Fruit fly (Drosophila melanogaster) whole organism, prepupa: ENCODE results near the gene acj6.

Experiments used
- Blimp-1 ChIP-seq: fragments of 200-800 bp; sonication (Bioruptor generic); optimal IDR thresholded peaks from 3 replicates; lab custom pipeline; 2017; ENCODE audit warnings: missing biosample characterization, missing genetic modification characterization, mild to moderate bottlenecking, moderate library complexity, missing genetic modification reagents
- CG10631 ChIP-seq: fragments of 200-800 bp; sonication (Bioruptor generic); optimal IDR thresholded peaks from 2 replicates; lab custom pipeline; 2016; ENCODE audit warnings: missing biosample characterization, missing genetic modification characterization
- CG34406 ChIP-seq: fragments of 200-800 bp; sonication (Bioruptor generic); optimal IDR thresholded peaks from 3 replicates; lab custom pipeline; 2016; ENCODE audit warnings: missing biosample characterization, missing genetic modification characterization
- CG4318 ChIP-seq: fragments of 200-800 bp; sonication (Bioruptor generic); optimal IDR thresholded peaks from 3 replicates; lab custom pipeline; 2017; ENCODE audit warnings: missing biosample characterization, mild to moderate bottlenecking, missing genetic modification characterization
- CG6276 ChIP-seq: fragments of 200-800 bp; sonication (Bioruptor generic); optimal IDR thresholded peaks from 2 replicates; lab custom pipeline; 2017; ENCODE audit warnings: missing biosample characterization, mild to moderate bottlenecking, missing genetic modification characterization
- CG6854 ChIP-seq: fragments of 200-800 bp; sonication (Bioruptor generic); optimal IDR thresholded peaks from 2 replicates; lab custom pipeline; 2017; ENCODE audit warnings: missing biosample characterization, mild to moderate bottlenecking, missing genetic modification characterization
- CG8632 ChIP-seq: fragments of 200-800 bp; sonication (Bioruptor generic); optimal IDR thresholded peaks from 3 replicates; lab custom pipeline; 2016; ENCODE audit warnings: missing biosample characterization, missing genetic modification characterization
- Gug ChIP-seq: fragments of 200-800 bp; sonication (Bioruptor generic); IDR thresholded peaks from 2 replicates; pipeline ENCODE4 v1.3.6; 2022; ENCODE audit warnings: missing biosample characterization, missing genetic modification characterization
- Hr39 ChIP-seq: fragments of 200-800 bp; sonication (Bioruptor generic); optimal IDR thresholded peaks from 2 replicates; lab custom pipeline; 2016; ENCODE audit warnings: missing biosample characterization, missing genetic modification characterization
- Hr4 ChIP-seq: fragments of 200-800 bp; sonication (Bioruptor generic); optimal IDR thresholded peaks from 3 replicates; lab custom pipeline; 2016; ENCODE audit warnings: missing biosample characterization, missing genetic modification characterization
- eg ChIP-seq: fragments of 200-800 bp; sonication (Bioruptor generic); IDR thresholded peaks from 3 replicates; pipeline ENCODE4 v1.3.6; 2022; ENCODE audit warnings: missing biosample characterization, missing genetic modification characterization

DNA sequence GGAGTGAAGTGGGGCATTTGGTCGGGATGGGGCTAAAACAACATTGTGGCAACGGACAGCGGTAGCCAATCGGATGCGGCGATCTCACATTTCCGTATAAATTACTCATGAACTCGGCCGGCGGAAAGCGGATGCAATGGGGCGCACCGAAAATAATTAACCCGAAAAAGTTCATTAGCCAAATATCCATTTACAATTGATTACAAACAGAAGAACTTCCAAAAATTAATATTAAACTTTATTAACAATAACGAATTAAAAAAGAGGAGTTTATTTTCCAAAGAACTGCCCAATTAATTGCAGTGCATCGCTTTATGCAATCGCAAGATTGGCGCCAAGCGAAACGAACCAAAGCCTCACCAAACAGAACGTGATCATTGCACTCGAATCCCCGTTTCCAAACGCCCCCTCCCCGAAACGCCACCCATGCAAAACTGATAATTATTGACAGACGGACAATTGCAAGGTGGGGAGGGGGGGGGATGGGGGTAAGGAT lies 65.0 kb downstream of the acj6 start:
- TF ChIP-seq CG34406 (peak; percentile 31), CG6854 (GFP tag; lab: Kevin White, UChicago) (no peak), Hr39 (peak; percentile 10), CG4318 (GFP tag; lab: Kevin White, UChicago) (no peak), CG6276 (GFP tag; lab: Kevin White, UChicago) (no peak), Blimp-1 (GFP tag; lab: Kevin White, UChicago) (no peak), eg (GFP tag; lab: Robert Waterston, UW) (peak; percentile 44; the same call in 1 of the 3 replicates), CG10631 (GFP tag; lab: Kevin White, UChicago) (peak; percentile 34), Hr4 (peak; percentile 13), CG8632 (no peak), Gug (GFP tag; lab: Robert Waterston, UW) (peak; percentile 56)
